Fruit fly (Drosophila melanogaster) whole organism, embryonic: Measurements from ENCODE around the gene eIF3i.

Source experiments
- BEAF-32 ChIP-seq: fragments of 200-800 bp; sonication (Bioruptor generic); optimal IDR thresholded peaks from 3 replicates; lab custom pipeline; 2017; ENCODE audit warnings: missing biosample characterization, missing genetic modification characterization, mild to moderate bottlenecking, moderate library complexity, missing genetic modification reagents
- CG10431 ChIP-seq: fragments of 200-800 bp; sonication (Bioruptor generic); optimal IDR thresholded peaks from 3 replicates; lab custom pipeline; 2018; ENCODE audit warnings: missing biosample characterization, mild to moderate bottlenecking, missing genetic modification characterization
- CG10543 ChIP-seq: fragments of 200-800 bp; sonication (Bioruptor generic); optimal IDR thresholded peaks from 3 replicates; lab custom pipeline; 2017; ENCODE audit warnings: missing biosample characterization, mild to moderate bottlenecking, missing genetic modification characterization, moderate library complexity
- CG12071 ChIP-seq: fragments of 200-800 bp; sonication (Bioruptor generic); optimal IDR thresholded peaks from 3 replicates; lab custom pipeline; 2018; ENCODE audit warnings: missing biosample characterization, mild to moderate bottlenecking, missing genetic modification characterization
- CG12155 ChIP-seq: fragments of 200-800 bp; sonication (Bioruptor generic); optimal IDR thresholded peaks from 3 replicates; lab custom pipeline; 2016; ENCODE audit warnings: missing biosample characterization, missing genetic modification characterization
- CG1233 ChIP-seq: fragments of 200-800 bp; sonication (Bioruptor generic); optimal IDR thresholded peaks from 4 replicates; lab custom pipeline; 2018; ENCODE audit warnings: missing biosample characterization, mild to moderate bottlenecking, missing genetic modification characterization
- CG14441 ChIP-seq: fragments of 200-800 bp; sonication (Bioruptor generic); IDR thresholded peaks from 2 replicates; pipeline ENCODE4 v1.3.6; 2022; ENCODE audit warnings: missing biosample characterization, missing genetic modification characterization
- CG15696 ChIP-seq: fragments of 200-800 bp; sonication (Bioruptor generic); optimal IDR thresholded peaks from 2 replicates; lab custom pipeline; 2019; ENCODE audit warnings: missing biosample characterization, mild to moderate bottlenecking, missing genetic modification characterization, moderate library complexity
- CG1602 ChIP-seq: fragments of 200-800 bp; sonication (Bioruptor generic); optimal IDR thresholded peaks from 3 replicates; lab custom pipeline; 2016; ENCODE audit warnings: missing biosample characterization, missing genetic modification characterization
- CG16813 ChIP-seq: fragments of 200-800 bp; sonication (Bioruptor generic); IDR thresholded peaks from 3 replicates; pipeline ENCODE4 v1.3.6; 2022; ENCODE audit warnings: missing biosample characterization, missing genetic modification characterization; ENCODE audit not compliant: partially characterized antibody
- CG17361 ChIP-seq: fragments of 200-800 bp; sonication (Bioruptor generic); IDR thresholded peaks from 3 replicates; pipeline ENCODE4 v1.3.6; 2022; ENCODE audit warnings: missing biosample characterization, missing genetic modification characterization
- CG17612 ChIP-seq: fragments of 200-800 bp; sonication (Bioruptor generic); IDR thresholded peaks from 2 replicates; pipeline ENCODE4 v1.3.6; 2022; ENCODE audit warnings: missing biosample characterization, missing genetic modification characterization
- CG17829 ChIP-seq: fragments of 200-800 bp; optimal IDR thresholded peaks from 2 replicates; lab custom pipeline; 2019; ENCODE audit warnings: missing biosample characterization, mild to moderate bottlenecking, missing genetic modification characterization, moderate library complexity
- CG3163 ChIP-seq: fragments of 200-800 bp; sonication (Bioruptor generic); optimal IDR thresholded peaks from 3 replicates; lab custom pipeline; 2016; ENCODE audit warnings: missing biosample characterization, missing genetic modification characterization
- CG34376 ChIP-seq: fragments of 200-800 bp; sonication (Bioruptor generic); optimal IDR thresholded peaks from 2 replicates; lab custom pipeline; 2018; ENCODE audit warnings: missing biosample characterization, mild to moderate bottlenecking, missing genetic modification characterization
- CG3726 ChIP-seq: fragments of 200-800 bp; sonication (Bioruptor generic); IDR thresholded peaks from 3 replicates; pipeline ENCODE4, ENCODE4 v1.3.6; 2022; ENCODE audit warnings: missing biosample characterization, missing genetic modification characterization
- CG7839 ChIP-seq: fragments of 200-800 bp; sonication (Bioruptor generic); optimal IDR thresholded peaks from 3 replicates; lab custom pipeline; 2018; ENCODE audit warnings: missing biosample characterization, mild to moderate bottlenecking, missing genetic modification characterization, moderate library complexity
- CG8388 ChIP-seq: fragments of 200-800 bp; sonication (Bioruptor generic); optimal IDR thresholded peaks from 2 replicates; lab custom pipeline; 2019; ENCODE audit warnings: missing biosample characterization, mild to moderate bottlenecking, missing genetic modification characterization, moderate library complexity
- Dip2 ChIP-seq: fragments of 200-800 bp; sonication (Bioruptor generic); IDR thresholded peaks from 2 replicates; pipeline ENCODE4 v1.3.6; 2022; ENCODE audit warnings: missing biosample characterization, missing genetic modification characterization
- Fer3 ChIP-seq: fragments of 200-800 bp; sonication (Bioruptor generic); optimal IDR thresholded peaks from 2 replicates; lab custom pipeline; 2018; ENCODE audit warnings: missing biosample characterization, mild to moderate bottlenecking, missing genetic modification characterization, moderate library complexity
- HLH4C ChIP-seq: fragments of 200-800 bp; sonication (Bioruptor generic); IDR thresholded peaks from 3 replicates; pipeline ENCODE4 v1.3.6; 2022; ENCODE audit warnings: missing biosample characterization, missing genetic modification characterization; ENCODE audit not compliant: partially characterized antibody
- Jarid2 ChIP-seq: fragments of 200-800 bp; sonication (Bioruptor generic); optimal IDR thresholded peaks from 3 replicates; lab custom pipeline; 2017; ENCODE audit warnings: mild to moderate bottlenecking, missing biosample characterization, missing genetic modification reagents, missing genetic modification characterization
- MBD-R2 ChIP-seq: fragments of 200-800 bp; sonication (Bioruptor generic); IDR thresholded peaks from 2 replicates; pipeline ENCODE4 v1.3.6; 2022; ENCODE audit warnings: missing biosample characterization, missing genetic modification characterization
- Med ChIP-seq: fragments of 200-800 bp; sonication (Bioruptor generic); peaks from one replicate; lab custom pipeline; 2016; ENCODE audit warnings: missing biosample characterization, missing genetic modification characterization, mild to moderate bottlenecking, inconsistent platforms, moderate library complexity
- NK7.1 ChIP-seq: fragments of 200-800 bp; sonication (Bioruptor generic); optimal IDR thresholded peaks from 3 replicates; lab custom pipeline; 2016; ENCODE audit warnings: missing biosample characterization, missing genetic modification characterization
- Oli ChIP-seq: fragments of 200-800 bp; sonication (Bioruptor generic); optimal IDR thresholded peaks from 2 replicates; lab custom pipeline; 2018; ENCODE audit warnings: missing biosample characterization, mild to moderate bottlenecking, missing genetic modification characterization, moderate library complexity
- Pdp1 ChIP-seq, 2 experiments: fragments of 200-800 bp; sonication (Bioruptor generic); optimal IDR thresholded peaks; 3 replicates each; lab custom pipeline; 2016; ENCODE audit warnings: missing biosample characterization in 2 of 2, missing genetic modification characterization in 2 of 2, mild to moderate bottlenecking in 1 of 2, moderate library complexity in 1 of 2
- Stat92E ChIP-seq, 3 experiments: fragments of >200 bp in 2 of 3; fragments of 200-800 bp in 1 of 3; sonication (Bioruptor generic) in 1 of 3; optimal IDR thresholded peaks; 2 replicates each; lab custom pipeline; 2017 to 2019; ENCODE audit warnings: missing biosample characterization in 3 of 3, missing genetic modification characterization in 3 of 3, mild to moderate bottlenecking in 1 of 3, moderate library complexity in 1 of 3
- al ChIP-seq: fragments of 200-800 bp; sonication (Bioruptor generic); IDR thresholded peaks from 2 replicates; pipeline ENCODE4 v1.3.6; 2022; ENCODE audit warnings: missing biosample characterization, missing genetic modification characterization
- amos ChIP-seq: fragments of 200-800 bp; sonication (Bioruptor generic); IDR thresholded peaks from 2 replicates; pipeline ENCODE4 v1.3.6; 2022; ENCODE audit warnings: missing biosample characterization, missing genetic modification characterization; ENCODE audit not compliant: partially characterized antibody
- bigmax ChIP-seq: fragments of 200-800 bp; sonication (Bioruptor generic); optimal IDR thresholded peaks from 2 replicates; lab custom pipeline; 2018; ENCODE audit warnings: missing biosample characterization, mild to moderate bottlenecking, missing genetic modification characterization
- bsh ChIP-seq, 2 experiments: fragments of 200-800 bp; sonication (Bioruptor generic); optimal IDR thresholded peaks; 2 replicates each; lab custom pipeline; 2017 to 2018; ENCODE audit warnings: mild to moderate bottlenecking in 2 of 2, missing biosample characterization in 2 of 2, missing genetic modification characterization in 2 of 2, moderate library complexity in 1 of 2
- dpn ChIP-seq, 2 experiments: fragments of 200-800 bp; sonication (Bioruptor generic); optimal IDR thresholded peaks; 3 replicates each; lab custom pipeline; 2016; ENCODE audit warnings: missing biosample characterization in 2 of 2, missing genetic modification characterization in 2 of 2
- fd96Cb ChIP-seq: fragments of 200-800 bp; sonication (Bioruptor generic); optimal IDR thresholded peaks from 2 replicates; lab custom pipeline; 2018; ENCODE audit warnings: missing biosample characterization, mild to moderate bottlenecking, missing genetic modification characterization, moderate library complexity
- hkb ChIP-seq, 2 experiments: fragments of 200-800 bp in 1 of 2; fragments of >200 bp in 1 of 2; sonication (Bioruptor generic) in 1 of 2; IDR thresholded peaks in 1 of 2; optimal IDR thresholded peaks in 1 of 2; 2 replicates each; pipeline versions ENCODE4 v1.3.6 to Lab custom; 2017 to 2022; ENCODE audit warnings: missing biosample characterization in 1 of 2, missing genetic modification characterization in 1 of 2
- lola ChIP-seq, 3 experiments: fragments of >200 bp in 2 of 3; fragments of 200-800 bp in 1 of 3; sonication (Bioruptor generic) in 1 of 3; optimal IDR thresholded peaks; 2 replicates each; lab custom pipeline; 2017 to 2019; ENCODE audit warnings: missing biosample characterization in 3 of 3, missing genetic modification characterization in 3 of 3, mild to moderate bottlenecking in 1 of 3, moderate library complexity in 1 of 3
- lov ChIP-seq, 2 experiments: fragments of 200-800 bp in 1 of 2; fragments of >200 bp in 1 of 2; sonication (Bioruptor generic) in 1 of 2; IDR thresholded peaks in 1 of 2; optimal IDR thresholded peaks in 1 of 2; 2 replicates in 1 of 2; 3 replicates in 1 of 2; pipeline versions ENCODE4 v1.3.6 to Lab custom; 2017 to 2022; ENCODE audit warnings: missing biosample characterization in 1 of 2, missing genetic modification characterization in 1 of 2
- mirr ChIP-seq: fragments of 200-800 bp; sonication (Bioruptor generic); optimal IDR thresholded peaks from 3 replicates; lab custom pipeline; 2018; ENCODE audit warnings: missing biosample characterization, mild to moderate bottlenecking, missing genetic modification characterization
- nom ChIP-seq: fragments of 200-800 bp; sonication (Bioruptor generic); optimal IDR thresholded peaks from 2 replicates; lab custom pipeline; 2017; ENCODE audit warnings: missing biosample characterization, missing genetic modification characterization, mild to moderate bottlenecking, moderate library complexity, missing genetic modification reagents
- pan ChIP-seq, 4 experiments: fragments of >200 bp in 3 of 4; fragments of 200-800 bp in 1 of 4; sonication (Bioruptor generic) in 1 of 4; optimal IDR thresholded peaks in 3 of 4; IDR thresholded peaks in 1 of 4; 2 replicates each; pipeline versions ENCODE4 v1.3.6 to Lab custom; 2017 to 2022; ENCODE audit warnings: missing biosample characterization in 2 of 4, missing genetic modification characterization in 2 of 4, mixed read lengths in 1 of 4
- run ChIP-seq: fragments of 200-800 bp; sonication (Bioruptor generic); optimal IDR thresholded peaks from 3 replicates; lab custom pipeline; 2018; ENCODE audit warnings: missing biosample characterization, mild to moderate bottlenecking, missing genetic modification characterization
- shn ChIP-seq: fragments of 200-800 bp; sonication (Bioruptor generic); optimal IDR thresholded peaks from 3 replicates; lab custom pipeline; 2016; ENCODE audit warnings: missing biosample characterization, missing genetic modification characterization
- slou ChIP-seq: fragments of 200-800 bp; sonication (Bioruptor generic); optimal IDR thresholded peaks from 3 replicates; lab custom pipeline; 2016; ENCODE audit warnings: missing biosample characterization, missing genetic modification characterization
- ttk ChIP-seq: fragments of 200-800 bp; sonication (Bioruptor generic); IDR thresholded peaks from 2 replicates; pipeline ENCODE4 v2.1.2; 2022; ENCODE audit warnings: missing biosample characterization, missing genetic modification characterization
- usp ChIP-seq: fragments of >200 bp; optimal IDR thresholded peaks from 2 replicates; lab custom pipeline; 2017; ENCODE audit warnings: missing biosample characterization, missing genetic modification characterization
- z ChIP-seq: fragments of 200-800 bp; sonication (Bioruptor generic); IDR thresholded peaks from 3 replicates; pipeline ENCODE4 v1.3.6; 2022; ENCODE audit warnings: missing biosample characterization, missing genetic modification characterization

Gene eIF3i

dm6 chr2L:4976988-4977551 is 9.5 kb upstream of the eIF3i start, which contains the start of the genes Gmd and CG3792 (continued):
- TF ChIP-seq CG1233 (GFP tag; lab: Kevin White, UChicago): peak; percentile 94
- TF ChIP-seq CG8388 (GFP tag; lab: Kevin White, UChicago): peak; percentile 82
- peak; percentile 84 for TF ChIP-seq BEAF-32
- TF ChIP-seq MBD-R2 (GFP tag; lab: Robert Waterston, UW): peak; percentile 97
- TF ChIP-seq pan (optimal IDR thresholded peaks at IDR 0.05; lab: Kevin White, UChicago): no peak
- peak in 1 of 2 experiments; percentile 96 for TF ChIP-seq pan (GFP tag; optimal IDR thresholded peaks at IDR 0.05 in 1 of 2, IDR thresholded peaks at IDR 0.05 in 1 of 2)
- peak; percentile 98 for TF ChIP-seq CG17361 (GFP tag; lab: Robert Waterston, UW)
- TF ChIP-seq CG15696 (tag; lab: Kevin White, UChicago): peak; percentile 96
- TF ChIP-seq CG1602 (GFP tag; lab: Kevin White, UChicago): peak; percentile 95
- TF ChIP-seq bigmax (GFP tag; lab: Kevin White, UChicago): no peak
- TF ChIP-seq Dip2 (GFP tag; lab: Robert Waterston, UW): peak; percentile 59; the same call in 1 of the 2 replicates
- TF ChIP-seq shn (GFP tag; lab: Kevin White, UChicago): peak; percentile 92
- peak; percentile 96 for TF ChIP-seq CG14441 (GFP tag; lab: Robert Waterston, UW)
- peak; percentile 94 for TF ChIP-seq CG3726 (GFP tag; lab: Robert Waterston, UW)
- TF ChIP-seq NK7.1 (GFP tag; lab: Kevin White, UChicago): peak; percentile 81
- peak; percentile 91 for TF ChIP-seq CG17612 (GFP tag; lab: Robert Waterston, UW)
- TF ChIP-seq CG3163 (GFP tag; lab: Kevin White, UChicago): peak; percentile 72
- TF ChIP-seq CG10431: peak; percentile 82
- peak; percentile 94 for TF ChIP-seq CG12155 (GFP tag; lab: Kevin White, UChicago)
- TF ChIP-seq Stat92E (GFP tag; optimal IDR thresholded peaks at IDR 0.05; lab: Kevin White, UChicago): peak in 1 of 3 experiments; percentile 82
- peak; percentile 35; the same call in 1 of the 3 replicates for TF ChIP-seq z (GFP tag; lab: Robert Waterston, UW)
- peak; percentile 76 for TF ChIP-seq amos
- peak; percentile 17 for TF ChIP-seq hkb (optimal IDR thresholded peaks at IDR 0.05; lab: Kevin White, UChicago)
- TF ChIP-seq hkb (GFP tag; IDR thresholded peaks at IDR 0.05; lab: Robert Waterston, UW): peak; percentile 96
- TF ChIP-seq CG7839 (tag; lab: Kevin White, UChicago): peak; percentile 96
- TF ChIP-seq mirr (GFP tag; lab: Kevin White, UChicago): peak; percentile 83
- peak in 1 of 3 experiments; percentile 97 for TF ChIP-seq lola (GFP tag; optimal IDR thresholded peaks at IDR 0.05; lab: Kevin White, UChicago)
- peak; percentile 95 for TF ChIP-seq CG17829 (tag; lab: Kevin White, UChicago)
- peak; percentile 98 for TF ChIP-seq Med (GFP tag; lab: Kevin White, UChicago)
- peak; percentile 96 for TF ChIP-seq al
- TF ChIP-seq ttk (GFP tag; lab: Robert Waterston, UW): peak; percentile 92
- peak; percentile 93 for TF ChIP-seq CG34376
- TF ChIP-seq bsh (GFP tag; optimal IDR thresholded peaks at IDR 0.05; lab: Kevin White, UChicago): peak; percentile 63 to 95
- peak; percentile 91 for TF ChIP-seq nom
- TF ChIP-seq lov (optimal IDR thresholded peaks at IDR 0.05; lab: Kevin White, UChicago): no peak
- TF ChIP-seq lov (GFP tag; IDR thresholded peaks at IDR 0.05; lab: Robert Waterston, UW): peak; percentile 76; the same call in 2 of the 3 replicates
- peak; percentile 94 for TF ChIP-seq Oli (tag; lab: Kevin White, UChicago)
- TF ChIP-seq CG16813 (GFP tag; lab: Robert Waterston, UW): peak; percentile 84
- peak; percentile 93 to 94 for TF ChIP-seq Pdp1 (GFP tag; optimal IDR thresholded peaks at IDR 0.05; lab: Kevin White, UChicago)
- peak; percentile 91 for TF ChIP-seq fd96Cb (tag; lab: Kevin White, UChicago)
- TF ChIP-seq Fer3 (tag; lab: Kevin White, UChicago): peak; percentile 96
- TF ChIP-seq HLH4C (GFP tag; lab: Robert Waterston, UW): peak; percentile 84
- no peak for TF ChIP-seq Jarid2
- TF ChIP-seq run (tag; lab: Kevin White, UChicago): peak; percentile 80
- TF ChIP-seq CG12071 (GFP tag; lab: Kevin White, UChicago): no peak
- TF ChIP-seq dpn (GFP tag; optimal IDR thresholded peaks at IDR 0.05; lab: Kevin White, UChicago): peak; percentile 95 to 96
- peak; percentile 92 for TF ChIP-seq slou (GFP tag; lab: Kevin White, UChicago)
- no peak for TF ChIP-seq usp (GFP tag; lab: Kevin White, UChicago)
- peak; percentile 94 for TF ChIP-seq CG10543 (GFP tag; lab: Kevin White, UChicago)
